Fruit fly (Drosophila melanogaster) whole organism, embryonic: Measurements from ENCODE around the gene Sqor.

ENCODE experiments used
- Awh ChIP-seq: fragments of 200-800 bp; sonication (Bioruptor generic); IDR thresholded peaks from 2 replicates; pipeline ENCODE4, ENCODE4 v1.3.6; 2022; ENCODE audit warnings: missing biosample characterization, missing genetic modification characterization
- B-H2 ChIP-seq: fragments of 200-800 bp; sonication (Bioruptor generic); optimal IDR thresholded peaks from 2 replicates; lab custom pipeline; 2018; ENCODE audit warnings: missing biosample characterization, mild to moderate bottlenecking, missing genetic modification characterization
- Bdp1 ChIP-seq: fragments of 200-800 bp; sonication (Bioruptor generic); optimal IDR thresholded peaks from 3 replicates; lab custom pipeline; 2016; ENCODE audit warnings: missing biosample characterization, missing genetic modification characterization
- Blimp-1 ChIP-seq: fragments of 200-800 bp; sonication (Bioruptor generic); optimal IDR thresholded peaks from 3 replicates; lab custom pipeline; 2018; ENCODE audit warnings: missing biosample characterization, missing genetic modification characterization, mild to moderate bottlenecking, moderate library complexity, missing genetic modification reagents
- Bteb2 ChIP-seq: fragments of 200-800 bp; sonication (Bioruptor generic); optimal IDR thresholded peaks from 2 replicates; lab custom pipeline; 2016; ENCODE audit warnings: missing biosample characterization, missing genetic modification characterization
- CG10543 ChIP-seq: fragments of 200-800 bp; sonication (Bioruptor generic); optimal IDR thresholded peaks from 3 replicates; lab custom pipeline; 2017; ENCODE audit warnings: missing biosample characterization, mild to moderate bottlenecking, missing genetic modification characterization, moderate library complexity
- CG11456 ChIP-seq: fragments of 200-800 bp; sonication (Bioruptor generic); IDR thresholded peaks from 3 replicates; pipeline ENCODE4 v1.3.6; 2022; ENCODE audit warnings: missing biosample characterization, missing genetic modification characterization
- CG12071 ChIP-seq: fragments of 200-800 bp; sonication (Bioruptor generic); optimal IDR thresholded peaks from 3 replicates; lab custom pipeline; 2018; ENCODE audit warnings: missing biosample characterization, mild to moderate bottlenecking, missing genetic modification characterization
- CG12942 ChIP-seq: fragments of 200-800 bp; sonication (Bioruptor generic); optimal IDR thresholded peaks from 3 replicates; lab custom pipeline; 2016; ENCODE audit warnings: missing biosample characterization, missing genetic modification characterization
- CG14050 ChIP-seq: fragments of 200-800 bp; sonication (Bioruptor generic); IDR thresholded peaks from 3 replicates; pipeline ENCODE4 v1.3.6; 2022; ENCODE audit warnings: missing biosample characterization, missing genetic modification characterization
- CG1832 ChIP-seq: fragments of 200-800 bp; sonication (Bioruptor generic); optimal IDR thresholded peaks from 2 replicates; lab custom pipeline; 2017; ENCODE audit warnings: missing biosample characterization, mild to moderate bottlenecking, missing genetic modification characterization, inconsistent platforms
- CG3407 ChIP-seq: fragments of 200-800 bp; sonication (Bioruptor generic); optimal IDR thresholded peaks from 2 replicates; lab custom pipeline; 2018; ENCODE audit warnings: missing biosample characterization, mild to moderate bottlenecking, missing genetic modification characterization
- CG34376 ChIP-seq: fragments of 200-800 bp; sonication (Bioruptor generic); optimal IDR thresholded peaks from 2 replicates; lab custom pipeline; 2018; ENCODE audit warnings: missing biosample characterization, mild to moderate bottlenecking, missing genetic modification characterization
- CG3847 ChIP-seq: fragments of 200-800 bp; sonication (Bioruptor generic); IDR thresholded peaks from 2 replicates; pipeline ENCODE4 v1.3.6; 2022; ENCODE audit warnings: missing biosample characterization, missing genetic modification characterization
- CG4404 ChIP-seq: fragments of 200-800 bp; sonication (Bioruptor generic); IDR thresholded peaks from 2 replicates; pipeline ENCODE4 v1.3.6; 2022; ENCODE audit warnings: missing biosample characterization, missing genetic modification characterization
- CG6254 ChIP-seq: fragments of 200-800 bp; sonication (Bioruptor generic); optimal IDR thresholded peaks from 3 replicates; lab custom pipeline; 2017; ENCODE audit warnings: mild to moderate bottlenecking, missing biosample characterization, missing genetic modification reagents, missing genetic modification characterization
- CG7372 ChIP-seq: fragments of 200-800 bp; sonication (Bioruptor generic); IDR thresholded peaks from 2 replicates; pipeline ENCODE4 v1.3.6; 2022; ENCODE audit warnings: missing biosample characterization, missing genetic modification characterization
- CG7839 ChIP-seq: fragments of 200-800 bp; sonication (Bioruptor generic); optimal IDR thresholded peaks from 3 replicates; lab custom pipeline; 2018; ENCODE audit warnings: missing biosample characterization, mild to moderate bottlenecking, missing genetic modification characterization, moderate library complexity
- CG7987 ChIP-seq: fragments of 200-800 bp; sonication (Bioruptor generic); optimal IDR thresholded peaks from 2 replicates; lab custom pipeline; 2018; ENCODE audit warnings: missing biosample characterization, mild to moderate bottlenecking, missing genetic modification characterization, moderate library complexity
- CG8388 ChIP-seq: fragments of 200-800 bp; sonication (Bioruptor generic); optimal IDR thresholded peaks from 2 replicates; lab custom pipeline; 2019; ENCODE audit warnings: missing biosample characterization, mild to moderate bottlenecking, missing genetic modification characterization, moderate library complexity
- CG8478 ChIP-seq: fragments of >200 bp; optimal IDR thresholded peaks from 2 replicates; lab custom pipeline; 2018
- CTCF ChIP-seq: fragments of 200-800 bp; sonication (Bioruptor generic); optimal IDR thresholded peaks from 2 replicates; lab custom pipeline; 2017; ENCODE audit warnings: missing biosample characterization, mild to moderate bottlenecking, missing genetic modification characterization, moderate library complexity
- CoRest ChIP-seq: fragments of 200-800 bp; sonication (Bioruptor generic); optimal IDR thresholded peaks from 3 replicates; lab custom pipeline; 2018; ENCODE audit warnings: missing biosample characterization, mild to moderate bottlenecking, missing genetic modification characterization, moderate library complexity
- Dad ChIP-seq: fragments of 200-800 bp; sonication (Bioruptor generic); optimal IDR thresholded peaks from 3 replicates; lab custom pipeline; 2016; ENCODE audit warnings: missing biosample characterization, missing genetic modification characterization
- Drgx ChIP-seq: fragments of 200-800 bp; sonication (Bioruptor generic); IDR thresholded peaks from 2 replicates; pipeline ENCODE4 v1.3.6; 2022; ENCODE audit warnings: missing biosample characterization, missing genetic modification characterization
- GATAe ChIP-seq: fragments of 200-800 bp; sonication (Bioruptor generic); conservative IDR thresholded peaks from 2 replicates; pipeline ENCODE4 v1.3.6; 2022; ENCODE audit warnings: missing biosample characterization, missing genetic modification characterization
- Hey ChIP-seq: fragments of 200-800 bp; sonication (Bioruptor generic); optimal IDR thresholded peaks from 3 replicates; lab custom pipeline; 2018; ENCODE audit warnings: missing biosample characterization, mild to moderate bottlenecking, missing genetic modification characterization
- Hr78 ChIP-seq, 2 experiments: fragments of 200-800 bp in 1 of 2; fragments of >200 bp in 1 of 2; sonication (Bioruptor generic) in 1 of 2; optimal IDR thresholded peaks; 2 replicates each; lab custom pipeline; 2017 to 2019; ENCODE audit warnings: missing biosample characterization in 2 of 2, missing genetic modification characterization in 2 of 2, mild to moderate bottlenecking in 1 of 2, moderate library complexity in 1 of 2
- MTF-1 ChIP-seq: fragments of 200-800 bp; sonication (Bioruptor generic); optimal IDR thresholded peaks from 2 replicates; lab custom pipeline; 2018; ENCODE audit warnings: missing biosample characterization, mild to moderate bottlenecking, missing genetic modification characterization, borderline replicate concordance
- Max ChIP-seq: fragments of 200-800 bp; sonication (Bioruptor generic); optimal IDR thresholded peaks from 2 replicates; lab custom pipeline; 2016; ENCODE audit warnings: missing biosample characterization, mild to moderate bottlenecking, missing genetic modification characterization
- NC2β ChIP-seq: fragments of 200-800 bp; sonication (Bioruptor generic); optimal IDR thresholded peaks from 2 replicates; lab custom pipeline; 2016; ENCODE audit warnings: missing biosample characterization, missing genetic modification characterization
- Nf-YB ChIP-seq: fragments of 200-800 bp; sonication (Bioruptor generic); optimal IDR thresholded peaks from 3 replicates; lab custom pipeline; 2019; ENCODE audit warnings: missing biosample characterization, mild to moderate bottlenecking, missing genetic modification characterization, moderate library complexity
- ara ChIP-seq: fragments of 200-800 bp; sonication (Bioruptor generic); IDR thresholded peaks from 2 replicates; pipeline ENCODE4 v1.3.6; 2022; ENCODE audit warnings: missing biosample characterization, missing genetic modification characterization
- ato ChIP-seq: fragments of 200-800 bp; sonication (Bioruptor generic); IDR thresholded peaks from 2 replicates; pipeline ENCODE4 v1.3.6; 2022; ENCODE audit warnings: missing biosample characterization, missing genetic modification characterization; ENCODE audit not compliant: partially characterized antibody
- caup ChIP-seq: fragments of 200-800 bp; sonication (Bioruptor generic); optimal IDR thresholded peaks from 3 replicates; lab custom pipeline; 2017; ENCODE audit warnings: missing biosample characterization, mild to moderate bottlenecking, missing genetic modification characterization, moderate library complexity; ENCODE audit not compliant: severe bottlenecking
- dati ChIP-seq: fragments of 200-800 bp; sonication (Bioruptor generic); IDR thresholded peaks from 2 replicates; pipeline ENCODE4 v1.3.6; 2022; ENCODE audit warnings: missing biosample characterization, missing genetic modification characterization
- ftz-f1 ChIP-seq: fragments of 200-800 bp; sonication (Bioruptor generic); optimal IDR thresholded peaks from 2 replicates; lab custom pipeline; 2016; ENCODE audit warnings: missing biosample characterization, missing genetic modification characterization
- gcm ChIP-seq: fragments of 200-800 bp; sonication (Bioruptor generic); optimal IDR thresholded peaks from 2 replicates; lab custom pipeline; 2019; ENCODE audit warnings: missing biosample characterization, mild to moderate bottlenecking, missing genetic modification characterization, moderate library complexity
- grn ChIP-seq: fragments of 200-800 bp; sonication (Bioruptor generic); optimal IDR thresholded peaks from 3 replicates; lab custom pipeline; 2017; ENCODE audit warnings: missing biosample characterization, missing genetic modification characterization
- kah ChIP-seq: fragments of 200-800 bp; sonication (Bioruptor generic); optimal IDR thresholded peaks from 2 replicates; lab custom pipeline; 2018; ENCODE audit warnings: missing biosample characterization, mild to moderate bottlenecking, missing genetic modification characterization
- kni ChIP-seq: fragments of 200-800 bp; sonication (Bioruptor generic); optimal IDR thresholded peaks from 3 replicates; lab custom pipeline; 2017; ENCODE audit warnings: mild to moderate bottlenecking, missing biosample characterization, missing genetic modification reagents, missing genetic modification characterization
- lov ChIP-seq, 2 experiments: fragments of 200-800 bp in 1 of 2; fragments of >200 bp in 1 of 2; sonication (Bioruptor generic) in 1 of 2; IDR thresholded peaks in 1 of 2; optimal IDR thresholded peaks in 1 of 2; 2 replicates in 1 of 2; 3 replicates in 1 of 2; pipeline versions ENCODE4 v1.3.6 to Lab custom; 2017 to 2022; ENCODE audit warnings: missing biosample characterization in 1 of 2, missing genetic modification characterization in 1 of 2
- oc ChIP-seq: fragments of 200-800 bp; sonication (Bioruptor generic); optimal IDR thresholded peaks from 2 replicates; lab custom pipeline; 2018; ENCODE audit warnings: missing biosample characterization, mild to moderate bottlenecking, missing genetic modification characterization, moderate library complexity
- otp ChIP-seq: fragments of 200-800 bp; sonication (Bioruptor generic); IDR thresholded peaks from 3 replicates; pipeline ENCODE4, ENCODE4 v1.3.6; 2022; ENCODE audit warnings: missing biosample characterization, missing genetic modification characterization
- sim ChIP-seq: fragments of 200-800 bp; sonication (Bioruptor generic); IDR thresholded peaks from 2 replicates; pipeline ENCODE4 v1.3.6; 2022; ENCODE audit warnings: missing biosample characterization, missing genetic modification characterization
- sob ChIP-seq: fragments of 200-800 bp; sonication (Bioruptor generic); IDR thresholded peaks from 2 replicates; pipeline ENCODE4 v1.3.6; 2022; ENCODE audit warnings: missing biosample characterization, missing genetic modification characterization
- wdn ChIP-seq: fragments of 200-800 bp; sonication (Bioruptor generic); IDR thresholded peaks from 2 replicates; pipeline ENCODE4 v1.3.6; 2022; ENCODE audit warnings: missing biosample characterization, missing genetic modification characterization
- yki ChIP-seq: fragments of >200 bp; optimal IDR thresholded peaks from 3 replicates; lab custom pipeline; 2018

Gene Sqor

dm6 chr3L:4265836-4266235 is 25.9 kb downstream of the Sqor start:
- TF ChIP-seq Awh (GFP tag; lab: Robert Waterston, UW) = 0 out of 2 replicates have a peak, but pooled peaks have one; percentile 54
- TF ChIP-seq Dad (GFP tag; lab: Kevin White, UChicago) = no peak
- TF ChIP-seq CG7839 (tag; lab: Kevin White, UChicago) = no peak
- TF ChIP-seq Blimp-1 (GFP tag; lab: Kevin White, UChicago) = peak; percentile 88
- TF ChIP-seq CG7987 (GFP tag; lab: Kevin White, UChicago) = no peak
- peak; percentile 1 for TF ChIP-seq grn (GFP tag; lab: Kevin White, UChicago)
- no peak for TF ChIP-seq Bdp1

dm6 chr3L:4267403-4267802 is 27.4 kb downstream of the Sqor start, which contains the start of gene CG33764:
Gene CG33764 (minus strand): TSS chr3L:4267503.
- no peak for TF ChIP-seq caup (GFP tag; lab: Kevin White, UChicago)
- no peak for TF ChIP-seq CoRest
- no peak for TF ChIP-seq CG12942
- no peak for TF ChIP-seq ara (GFP tag; lab: Robert Waterston, UW)
- no peak for TF ChIP-seq CG11456 (GFP tag; lab: Robert Waterston, UW)
- no peak for TF ChIP-seq B-H2 (GFP tag; lab: Kevin White, UChicago)
- no peak for TF ChIP-seq CG3847
- no peak for TF ChIP-seq yki (lab: Kevin White, UChicago)
- TF ChIP-seq kah (GFP tag; lab: Kevin White, UChicago) = no peak
- no peak for TF ChIP-seq Bteb2 (GFP tag; lab: Kevin White, UChicago)
- no peak for TF ChIP-seq CG34376 (GFP tag; lab: Kevin White, UChicago)
- no peak for TF ChIP-seq wdn (GFP tag; lab: Robert Waterston, UW)
- TF ChIP-seq lov (optimal IDR thresholded peaks at IDR 0.05; lab: Kevin White, UChicago) = no peak
- no peak for TF ChIP-seq lov (GFP tag; IDR thresholded peaks at IDR 0.05; lab: Robert Waterston, UW)
- no peak for TF ChIP-seq otp (GFP tag; lab: Robert Waterston, UW)

- TF ChIP-seq CG7372 (GFP tag; lab: Robert Waterston, UW) = no peak
- peak; percentile 31 for TF ChIP-seq kni
- no peak for TF ChIP-seq ftz-f1 (GFP tag; lab: Kevin White, UChicago)
- no peak for TF ChIP-seq CG10543 (GFP tag; lab: Kevin White, UChicago)
- TF ChIP-seq sim (GFP tag; lab: Robert Waterston, UW) = no peak
- TF ChIP-seq sob = no peak
- no peak for TF ChIP-seq CG12071 (GFP tag; lab: Kevin White, UChicago)
- TF ChIP-seq CG14050 (GFP tag; lab: Robert Waterston, UW) = no peak
- no peak for TF ChIP-seq MTF-1
- no peak for TF ChIP-seq NC2β
- no peak for TF ChIP-seq gcm
- TF ChIP-seq dati (GFP tag; lab: Robert Waterston, UW) = no peak
- TF ChIP-seq oc (tag; lab: Kevin White, UChicago) = peak; percentile 69
- no peak for TF ChIP-seq Max (GFP tag; lab: Kevin White, UChicago)
- no peak for TF ChIP-seq yki (lab: Kevin White, UChicago)
- no peak for TF ChIP-seq Hey (tag; lab: Kevin White, UChicago)
- TF ChIP-seq CG6254 = no peak
- TF ChIP-seq CTCF (GFP tag; lab: Kevin White, UChicago) = no peak
- no peak for TF ChIP-seq CG8388
- no peak for TF ChIP-seq Awh (GFP tag; lab: Robert Waterston, UW)
- no peak for TF ChIP-seq ato (GFP tag; lab: Robert Waterston, UW)
- TF ChIP-seq CG3407 (GFP tag; lab: Kevin White, UChicago) = no peak
- TF ChIP-seq GATAe (GFP tag; lab: Robert Waterston, UW) = no peak
- TF ChIP-seq Nf-YB = no peak
- no peak for TF ChIP-seq CG1832
- no peak for TF ChIP-seq Drgx (GFP tag; lab: Robert Waterston, UW)
- no peak for TF ChIP-seq CG8478
- TF ChIP-seq Hr78 (GFP tag; optimal IDR thresholded peaks at IDR 0.05; lab: Kevin White, UChicago) = no peak
- peak; percentile 22 for TF ChIP-seq grn (GFP tag; lab: Kevin White, UChicago)
- no peak for TF ChIP-seq CG4404
- TF ChIP-seq Blimp-1 (GFP tag; lab: Kevin White, UChicago) = peak; percentile 98
Observed at dm6 chr3L:4269208-4269607, 29.2 kb downstream of the Sqor start.
